Worm (Caenorhabditis elegans) whole organism, L4 larva: Measurements from ENCODE around the gene prx-2.

Experiments
- F49E8.2 ChIP-seq: sonication (generic microtip); optimal IDR thresholded peaks from 2 replicates; lab custom pipeline; 2016; ENCODE audit warnings: missing compliant biosample characterization, mild to moderate bottlenecking, missing genetic modification characterization, borderline replicate concordance
- R02D3.7 ChIP-seq: fragments of 150-350 bp; sonication (generic microtip); optimal IDR thresholded peaks from 3 replicates; lab custom pipeline; 2014; ENCODE audit warnings: missing biosample characterization, missing genetic modification characterization
- T20F7.1 ChIP-seq: fragments of 200-800 bp; sonication (Bioruptor generic); optimal IDR thresholded peaks from 2 replicates; lab custom pipeline; 2018; ENCODE audit warnings: mild to moderate bottlenecking, missing genetic modification characterization, missing compliant biosample characterization
- Y48G9A.11 ChIP-seq: fragments of 200-800 bp; sonication (Bioruptor generic); IDR thresholded peaks from 2 replicates; pipeline ENCODE4 v1.3.6; 2022; ENCODE audit warnings: missing genetic modification reagents, missing genetic modification characterization, missing compliant biosample characterization
- Y5F2A.4 ChIP-seq: fragments of 200-800 bp; sonication (Bioruptor generic); optimal IDR thresholded peaks from 2 replicates; lab custom pipeline; 2018; ENCODE audit warnings: mild to moderate bottlenecking, missing genetic modification characterization, missing compliant biosample characterization
- ZK337.2 ChIP-seq: fragments of 200-800 bp; sonication (Bioruptor generic); IDR thresholded peaks from 2 replicates; pipeline ENCODE4 v1.3.6; 2022; ENCODE audit warnings: missing genetic modification reagents, missing genetic modification characterization, missing compliant biosample characterization
- aha-1 ChIP-seq: fragments of 150-350 bp; peaks from one replicate; lab custom pipeline; 2014; ENCODE audit warnings: missing biosample characterization, missing genetic modification characterization
- arid-1 ChIP-seq: fragments of 200-800 bp; sonication (Bioruptor generic); conservative IDR thresholded peaks from 2 replicates; pipeline ENCODE4 v1.3.6; 2022; ENCODE audit warnings: missing genetic modification reagents, missing genetic modification characterization, missing compliant biosample characterization
- attf-4 ChIP-seq: sonication (generic microtip); optimal IDR thresholded peaks from 3 replicates; lab custom pipeline; 2017; ENCODE audit warnings: missing biosample characterization, missing genetic modification characterization
- ceh-20 ChIP-seq: fragments of 200-800 bp; sonication (Bioruptor generic); IDR thresholded peaks from 2 replicates; pipeline ENCODE4 v1.3.6; 2022; ENCODE audit warnings: missing genetic modification reagents, missing genetic modification characterization, missing compliant biosample characterization
- ceh-28 ChIP-seq: fragments of 150-350 bp; optimal IDR thresholded peaks from 2 replicates; lab custom pipeline; 2014; ENCODE audit warnings: missing biosample characterization, missing genetic modification reagents, missing genetic modification characterization
- ceh-32 ChIP-seq: sonication (generic microtip); optimal IDR thresholded peaks from 2 replicates; lab custom pipeline; 2016; ENCODE audit warnings: mild to moderate bottlenecking, missing genetic modification characterization, missing compliant biosample characterization; ENCODE audit not compliant: poor library complexity
- ceh-44 ChIP-seq: fragments of 200-800 bp; sonication (Bioruptor generic); IDR thresholded peaks from 2 replicates; pipeline ENCODE4 v1.3.6; 2022; ENCODE audit warnings: missing genetic modification reagents, missing genetic modification characterization, missing compliant biosample characterization
- daf-16 ChIP-seq, 3 experiments: sonication (generic microtip); optimal IDR thresholded peaks; 2 replicates each; lab custom pipeline; 2016 to 2017; ENCODE audit warnings: missing genetic modification characterization in 3 of 3, missing genetic modification reagents in 3 of 3, mild to moderate bottlenecking in 2 of 3, missing compliant biosample characterization in 2 of 3, missing biosample characterization in 1 of 3, moderate library complexity in 1 of 3
- dmd-8 ChIP-seq: fragments of 200-800 bp; sonication (Bioruptor generic); IDR thresholded peaks from 2 replicates; pipeline ENCODE4 v1.3.6; 2022; ENCODE audit warnings: missing genetic modification characterization, missing compliant biosample characterization
- dpl-1 ChIP-seq: fragments of 150-350 bp; optimal IDR thresholded peaks from 2 replicates; lab custom pipeline; 2014; ENCODE audit warnings: missing biosample characterization, missing genetic modification reagents, missing genetic modification characterization
- dve-1 ChIP-seq: sonication (generic microtip); optimal IDR thresholded peaks from 2 replicates; lab custom pipeline; 2017; ENCODE audit warnings: antibody characterized with exemption, mild to moderate bottlenecking, missing genetic modification characterization, missing compliant biosample characterization; ENCODE audit not compliant: insufficient read depth
- egl-27 ChIP-seq: sonication (generic microtip); optimal IDR thresholded peaks from 3 replicates; lab custom pipeline; 2017; ENCODE audit warnings: missing biosample characterization, missing genetic modification reagents, missing genetic modification characterization
- hif-1 ChIP-seq, 2 experiments: sonication (generic microtip); optimal IDR thresholded peaks; 2 replicates each; lab custom pipeline; 2016 to 2017; ENCODE audit warnings: missing compliant biosample characterization in 2 of 2, missing genetic modification characterization in 2 of 2, missing genetic modification reagents in 2 of 2, missing genotype in 2 of 2, mild to moderate bottlenecking in 1 of 2
- hlh-11 ChIP-seq: fragments of 200-800 bp; sonication (Bioruptor generic); optimal IDR thresholded peaks from 2 replicates; lab custom pipeline; 2018; ENCODE audit warnings: mild to moderate bottlenecking, missing genetic modification characterization, missing compliant biosample characterization
- hlh-30 ChIP-seq: sonication (generic microtip); optimal IDR thresholded peaks from 2 replicates; lab custom pipeline; 2017; ENCODE audit warnings: antibody characterized with exemption, mild to moderate bottlenecking, missing genetic modification characterization, missing compliant biosample characterization; ENCODE audit not compliant: insufficient read depth
- lin-38 ChIP-seq: fragments of 200-800 bp; sonication (Bioruptor generic); IDR thresholded peaks from 2 replicates; pipeline ENCODE4 v1.3.6; 2022; ENCODE audit warnings: missing genetic modification reagents, missing genetic modification characterization, missing compliant biosample characterization
- lir-3 ChIP-seq: sonication (generic microtip); optimal IDR thresholded peaks from 2 replicates; lab custom pipeline; 2016; ENCODE audit warnings: mild to moderate bottlenecking, missing genetic modification characterization, missing compliant biosample characterization
- lsy-2 ChIP-seq, 2 experiments: fragments of 150-350 bp in 1 of 2; sonication (generic microtip) in 1 of 2; optimal IDR thresholded peaks; 2 replicates each; lab custom pipeline; 2014 to 2017; ENCODE audit warnings: missing biosample characterization in 2 of 2, missing genetic modification characterization in 2 of 2
- mdl-1 ChIP-seq, 2 experiments: fragments of 150-350 bp in 1 of 2; sonication (generic microtip) in 1 of 2; optimal IDR thresholded peaks; 2 replicates each; lab custom pipeline; 2014 to 2017; ENCODE audit warnings: missing biosample characterization in 2 of 2, missing genetic modification characterization in 2 of 2
- mdt-29 ChIP-seq: fragments of 200-800 bp; sonication (Bioruptor generic); IDR thresholded peaks from 2 replicates; pipeline ENCODE4 v1.3.6; 2022; ENCODE audit warnings: missing genetic modification reagents, missing genetic modification characterization, missing compliant biosample characterization
- mep-1 ChIP-seq: fragments of 150-350 bp; sonication (generic microtip); optimal IDR thresholded peaks from 3 replicates; lab custom pipeline; 2014; ENCODE audit warnings: missing biosample characterization, missing genetic modification characterization
- mes-2 ChIP-seq: sonication (generic microtip); optimal IDR thresholded peaks from 2 replicates; lab custom pipeline; 2016; ENCODE audit warnings: missing genotype, mild to moderate bottlenecking, missing genetic modification characterization, missing compliant biosample characterization; ENCODE audit not compliant: poor library complexity, severe bottlenecking
- nhr-111 ChIP-seq: fragments of 200-800 bp; sonication (Bioruptor generic); optimal IDR thresholded peaks from 2 replicates; lab custom pipeline; 2018; ENCODE audit warnings: mild to moderate bottlenecking, missing genetic modification characterization, missing compliant biosample characterization
- nhr-237 ChIP-seq: sonication (generic microtip); optimal IDR thresholded peaks from 2 replicates; lab custom pipeline; 2017; ENCODE audit warnings: missing biosample characterization, missing genetic modification characterization
- nhr-25 ChIP-seq: sonication (generic microtip); optimal IDR thresholded peaks from 2 replicates; lab custom pipeline; 2017; ENCODE audit warnings: missing genetic modification characterization, mild to moderate bottlenecking, missing compliant biosample characterization, antibody characterized with exemption, moderate library complexity, borderline replicate concordance; ENCODE audit not compliant: insufficient read depth
- nhr-41 ChIP-seq: fragments of 200-800 bp; sonication (Bioruptor generic); IDR thresholded peaks from 2 replicates; pipeline ENCODE4 v1.3.6; 2022; ENCODE audit warnings: missing genetic modification reagents, missing genetic modification characterization, missing compliant biosample characterization
- nhr-76 ChIP-seq: fragments of 150-350 bp; optimal IDR thresholded peaks from 2 replicates; lab custom pipeline; 2014; ENCODE audit warnings: missing biosample characterization, missing genetic modification characterization
- nhr-77 ChIP-seq: fragments of 150-350 bp; optimal IDR thresholded peaks from 2 replicates; lab custom pipeline; 2014; ENCODE audit warnings: missing biosample characterization, missing genetic modification characterization
- pha-4 ChIP-seq, 2 experiments: fragments of 150-350 bp in 1 of 2; fragments of 200-800 bp in 1 of 2; sonication (Bioruptor generic) in 1 of 2; IDR thresholded peaks in 1 of 2; optimal IDR thresholded peaks in 1 of 2; 2 replicates each; pipeline versions ENCODE4 v1.3.6 to Lab custom; 2014 to 2022; ENCODE audit warnings: missing genetic modification characterization in 2 of 2, missing genetic modification reagents in 2 of 2, missing biosample characterization in 1 of 2, missing compliant biosample characterization in 1 of 2
- rbr-2 ChIP-seq: sonication (generic microtip); optimal IDR thresholded peaks from 2 replicates; lab custom pipeline; 2016; ENCODE audit warnings: missing genotype, missing genetic modification characterization, missing compliant biosample characterization
- snpc-1.2 ChIP-seq: fragments of 200-800 bp; sonication (Bioruptor generic); IDR thresholded peaks from 2 replicates; pipeline ENCODE4 v1.3.6; 2022; ENCODE audit warnings: missing genetic modification reagents, missing genetic modification characterization, missing compliant biosample characterization
- snpc-4 ChIP-seq: fragments of 150-350 bp; optimal IDR thresholded peaks from 2 replicates; lab custom pipeline; 2014; ENCODE audit warnings: missing biosample characterization, missing genetic modification characterization
- spr-3 ChIP-seq: fragments of 200-800 bp; sonication (Bioruptor generic); optimal IDR thresholded peaks from 2 replicates; lab custom pipeline; 2018; ENCODE audit warnings: mild to moderate bottlenecking, missing genetic modification characterization, missing compliant biosample characterization
- tra-1 ChIP-seq: fragments of 200-800 bp; sonication (Bioruptor generic); IDR thresholded peaks from 2 replicates; pipeline ENCODE4 v1.3.6; 2022; ENCODE audit warnings: missing genetic modification reagents, missing genetic modification characterization, missing compliant biosample characterization
- unc-130 ChIP-seq: sonication (generic microtip); optimal IDR thresholded peaks from 2 replicates; lab custom pipeline; 2016; ENCODE audit warnings: missing genetic modification reagents, missing genetic modification characterization, missing compliant biosample characterization
- unc-62 ChIP-seq, 3 experiments: fragments of 150-350 bp in 1 of 3; sonication (generic microtip); optimal IDR thresholded peaks in 2 of 3; peaks in 1 of 3; 1 replicate in 1 of 3; 2 replicates in 2 of 3; lab custom pipeline; 2014 to 2017; ENCODE audit warnings: missing biosample characterization in 3 of 3, missing genetic modification characterization in 3 of 3, missing genetic modification reagents in 3 of 3, missing genotype in 1 of 3
- zfp-2 ChIP-seq: sonication (generic microtip); optimal IDR thresholded peaks from 2 replicates; lab custom pipeline; 2016; ENCODE audit warnings: mild to moderate bottlenecking, missing genetic modification characterization, missing compliant biosample characterization
- zip-2 ChIP-seq: fragments of 150-350 bp; optimal IDR thresholded peaks from 2 replicates; lab custom pipeline; 2014; ENCODE audit warnings: missing biosample characterization, missing genetic modification characterization
- ztf-11 ChIP-seq: fragments of 150-350 bp; optimal IDR thresholded peaks from 2 replicates; lab custom pipeline; 2014; ENCODE audit warnings: missing biosample characterization, missing genetic modification characterization

prx-2 gene

ce11 chrIV:11603265-11603840 is 40.6 kb upstream of the prx-2 start:
- TF ChIP-seq aha-1 (tag; lab: Kevin White, UChicago): peak; percentile 13
- TF ChIP-seq daf-16 (GFP tag; optimal IDR thresholded peaks at IDR 0.05; lab: Kevin White, UChicago): no peak
- TF ChIP-seq daf-16 (tag; optimal IDR thresholded peaks at IDR 0.05; lab: Kevin White, UChicago): peak; percentile 21
- no peak for TF ChIP-seq nhr-25 (tag; lab: Kevin White, UChicago)
- TF ChIP-seq lin-38 (GFP tag; lab: Robert Waterston, UW): peak; percentile 47
- peak in 1 of 2 experiments; percentile 96 for TF ChIP-seq unc-62 (GFP tag; optimal IDR thresholded peaks at IDR 0.05 in 1 of 2; lab: Kevin White, UChicago)
- no peak for TF ChIP-seq unc-62 (tag; optimal IDR thresholded peaks at IDR 0.05; lab: Kevin White, UChicago)
- no peak for TF ChIP-seq ceh-32 (tag; lab: Kevin White, UChicago)
- peak; percentile 40; the same call in 1 of the 2 replicates for TF ChIP-seq snpc-1.2
- peak; percentile 6 for TF ChIP-seq F49E8.2 (tag; lab: Kevin White, UChicago)

- TF ChIP-seq T20F7.1 (GFP tag; lab: Kevin White, UChicago): peak; percentile 3
- no peak for TF ChIP-seq lir-3 (tag; lab: Kevin White, UChicago)
- no peak for TF ChIP-seq egl-27 (tag; lab: Kevin White, UChicago)
- TF ChIP-seq attf-4 (tag; lab: Kevin White, UChicago): no peak
- TF ChIP-seq ZK337.2: no peak
- peak; percentile 82 for TF ChIP-seq hlh-30 (tag; lab: Kevin White, UChicago)
- no peak for TF ChIP-seq snpc-4 (tag; lab: Kevin White, UChicago)
- TF ChIP-seq nhr-76: no peak
- TF ChIP-seq arid-1: no peak
- TF ChIP-seq pha-4 (GFP tag; IDR thresholded peaks at IDR 0.05; lab: Robert Waterston, UW): no peak
- peak; percentile 51 for TF ChIP-seq pha-4 (tag; optimal IDR thresholded peaks at IDR 0.05; lab: Kevin White, UChicago)
- TF ChIP-seq spr-3 (GFP tag; lab: Kevin White, UChicago): no peak
- TF ChIP-seq dpl-1 (GFP tag; lab: Kevin White, UChicago): peak; percentile 46
- TF ChIP-seq hlh-11: peak; percentile 44
- TF ChIP-seq ceh-44 (GFP tag; lab: Robert Waterston, UW): no peak
- no peak for TF ChIP-seq ztf-11 (tag; lab: Kevin White, UChicago)
- no peak for TF ChIP-seq nhr-237 (tag; lab: Kevin White, UChicago)
- no peak for TF ChIP-seq mdt-29 (GFP tag; lab: Robert Waterston, UW)
- peak; percentile 74 for TF ChIP-seq dve-1 (tag; lab: Kevin White, UChicago)
- peak in 1 of 2 experiments; percentile 2 for TF ChIP-seq hif-1 (tag; optimal IDR thresholded peaks at IDR 0.05; lab: Kevin White, UChicago)
- no peak for TF ChIP-seq tra-1 (GFP tag; lab: Robert Waterston, UW)
- peak in 1 of 2 experiments; percentile 72 for TF ChIP-seq lsy-2 (tag; optimal IDR thresholded peaks at IDR 0.05; lab: Kevin White, UChicago)
- TF ChIP-seq nhr-77 (tag; lab: Kevin White, UChicago): peak; percentile 27
- TF ChIP-seq R02D3.7: no peak
- TF ChIP-seq nhr-41 (GFP tag; lab: Robert Waterston, UW): no peak
- TF ChIP-seq mep-1 (tag; lab: Kevin White, UChicago): peak; percentile 76
- TF ChIP-seq zfp-2 (tag; lab: Kevin White, UChicago): no peak
- TF ChIP-seq daf-16 (GFP tag; optimal IDR thresholded peaks at IDR 0.05; lab: Kevin White, UChicago): no peak
- TF ChIP-seq daf-16 (tag; optimal IDR thresholded peaks at IDR 0.05; lab: Kevin White, UChicago): peak; percentile 57
- peak; percentile 59 for TF ChIP-seq unc-130 (GFP tag; lab: Kevin White, UChicago)
- TF ChIP-seq lin-38 (GFP tag; lab: Robert Waterston, UW): peak; percentile 51
- peak; percentile 83 for TF ChIP-seq mes-2
- no peak for TF ChIP-seq nhr-111 (GFP tag; lab: Kevin White, UChicago)
- no peak for TF ChIP-seq Y48G9A.11 (GFP tag; lab: Robert Waterston, UW)
- TF ChIP-seq ceh-20 (GFP tag; lab: Robert Waterston, UW): no peak
- TF ChIP-seq zip-2 (tag; lab: Kevin White, UChicago): no peak
- peak; percentile 15 for TF ChIP-seq rbr-2 (tag; lab: Kevin White, UChicago)
- no peak for TF ChIP-seq dmd-8 (GFP tag; lab: Robert Waterston, UW)
- TF ChIP-seq Y5F2A.4 (GFP tag; lab: Kevin White, UChicago): no peak
- TF ChIP-seq ceh-28 (tag; lab: Kevin White, UChicago): no peak
- TF ChIP-seq mdl-1 (tag; optimal IDR thresholded peaks at IDR 0.05; lab: Kevin White, UChicago): peak in 1 of 2 experiments; percentile 77
Observed at ce11 chrIV:11604909-11605308, 39.0 kb upstream of the prx-2 start, which contains the start of the genes ragc-1 and Y24F12A.1. Gene ragc-1, minus strand, starts transcription at chrIV:11604933. Gene Y24F12A.1, plus strand, starts transcription at chrIV:11605254.
